Fruit fly (Drosophila melanogaster): ENCODE measurements around the gene CG9173.

dm6 chr3L:1457998-1458728 lies 34.9 kb upstream of the CG9173 start:
- no peak for TF ChIP-seq cic (GFP tag; optimal IDR thresholded peaks at IDR 0.05)
- no peak for TF ChIP-seq kay (GFP tag; ENCODE audit: borderline replicate concordance)
- no peak for TF ChIP-seq Crg-1 (GFP tag; optimal IDR thresholded peaks at IDR 0.05)
- no peak for TF ChIP-seq CG11617 (GFP tag; optimal IDR thresholded peaks at IDR 0.05)
- no peak for TF ChIP-seq ovo (GFP tag; optimal IDR thresholded peaks at IDR 0.05)
- no peak for TF ChIP-seq CG5204 (GFP tag; optimal IDR thresholded peaks at IDR 0.05)
- TF ChIP-seq CG7101 (tag; optimal IDR thresholded peaks at IDR 0.05), result no peak
- TF ChIP-seq toe (GFP tag; optimal IDR thresholded peaks at IDR 0.05), result no peak
- TF ChIP-seq tj (GFP tag; optimal IDR thresholded peaks at IDR 0.05), result no peak
- TF ChIP-seq CG1620 (GFP tag; optimal IDR thresholded peaks at IDR 0.05), result no peak
- TF ChIP-seq pad (GFP tag; optimal IDR thresholded peaks at IDR 0.05), result no peak
- no peak for TF ChIP-seq bab1 (GFP tag; optimal IDR thresholded peaks at IDR 0.05)
